Worm (Caenorhabditis elegans) whole organism, L4 larva: ENCODE measurements around the gene C07A9.10.

Experiments used
- D1046.2 ChIP-seq: fragments of 200-800 bp; sonication (Bioruptor generic); IDR thresholded peaks from 2 replicates; pipeline ENCODE4 v1.3.6; 2022; ENCODE audit warnings: missing genetic modification characterization, missing compliant biosample characterization
- F10B5.3 ChIP-seq: sonication (generic microtip); optimal IDR thresholded peaks from 2 replicates; lab custom pipeline; 2016; ENCODE audit warnings: mild to moderate bottlenecking, missing genetic modification characterization, missing compliant biosample characterization
- F26F4.8 ChIP-seq: fragments of 200-800 bp; sonication (Bioruptor generic); conservative IDR thresholded peaks from 2 replicates; pipeline ENCODE4 v1.3.6; 2022; ENCODE audit warnings: missing genetic modification characterization, missing compliant biosample characterization
- F37D6.2 ChIP-seq: sonication (generic microtip); optimal IDR thresholded peaks from 2 replicates; lab custom pipeline; 2016; ENCODE audit warnings: mild to moderate bottlenecking, missing genetic modification characterization, missing compliant biosample characterization
- F44E2.7 ChIP-seq: fragments of 200-800 bp; sonication (Bioruptor generic); IDR thresholded peaks from 2 replicates; pipeline ENCODE4 v2.1.2; 2022; ENCODE audit warnings: missing genetic modification characterization, missing compliant biosample characterization
- F49E8.2 ChIP-seq: sonication (generic microtip); optimal IDR thresholded peaks from 2 replicates; lab custom pipeline; 2016; ENCODE audit warnings: missing compliant biosample characterization, mild to moderate bottlenecking, missing genetic modification characterization, borderline replicate concordance
- Y48G9A.11 ChIP-seq: fragments of 200-800 bp; sonication (Bioruptor generic); IDR thresholded peaks from 2 replicates; pipeline ENCODE4 v1.3.6; 2022; ENCODE audit warnings: missing genetic modification reagents, missing genetic modification characterization, missing compliant biosample characterization
- ZK337.2 ChIP-seq: fragments of 200-800 bp; sonication (Bioruptor generic); IDR thresholded peaks from 2 replicates; pipeline ENCODE4 v1.3.6; 2022; ENCODE audit warnings: missing genetic modification reagents, missing genetic modification characterization, missing compliant biosample characterization
- aha-1 ChIP-seq: fragments of 150-350 bp; peaks from one replicate; lab custom pipeline; 2014; ENCODE audit warnings: missing biosample characterization, missing genetic modification characterization
- ama-1 ChIP-seq: fragments of 150-350 bp; optimal IDR thresholded peaks from 2 replicates; lab custom pipeline; 2014; ENCODE audit warnings: inconsistent platforms, mixed read lengths
- attf-4 ChIP-seq: sonication (generic microtip); optimal IDR thresholded peaks from 3 replicates; lab custom pipeline; 2017; ENCODE audit warnings: missing biosample characterization, missing genetic modification characterization
- ceh-20 ChIP-seq: fragments of 200-800 bp; sonication (Bioruptor generic); IDR thresholded peaks from 2 replicates; pipeline ENCODE4 v1.3.6; 2022; ENCODE audit warnings: missing genetic modification reagents, missing genetic modification characterization, missing compliant biosample characterization
- ceh-28 ChIP-seq: fragments of 150-350 bp; optimal IDR thresholded peaks from 2 replicates; lab custom pipeline; 2014; ENCODE audit warnings: missing biosample characterization, missing genetic modification reagents, missing genetic modification characterization
- ces-1 ChIP-seq: fragments of 150-350 bp; sonication (generic microtip); optimal IDR thresholded peaks from 4 replicates; lab custom pipeline; 2014; ENCODE audit warnings: missing biosample characterization, missing genetic modification reagents, missing genetic modification characterization
- daf-16 ChIP-seq, 3 experiments: sonication (generic microtip); optimal IDR thresholded peaks; 2 replicates each; lab custom pipeline; 2016 to 2017; ENCODE audit warnings: missing genetic modification characterization in 3 of 3, missing genetic modification reagents in 3 of 3, mild to moderate bottlenecking in 2 of 3, missing compliant biosample characterization in 2 of 3, missing biosample characterization in 1 of 3, moderate library complexity in 1 of 3
- dmd-9 ChIP-seq: fragments of 200-800 bp; sonication (Bioruptor generic); IDR thresholded peaks from 2 replicates; pipeline ENCODE4 v1.3.6; 2022; ENCODE audit warnings: missing genetic modification reagents, missing genetic modification characterization, missing compliant biosample characterization
- dpl-1 ChIP-seq: fragments of 150-350 bp; optimal IDR thresholded peaks from 2 replicates; lab custom pipeline; 2014; ENCODE audit warnings: missing biosample characterization, missing genetic modification reagents, missing genetic modification characterization
- duxl-1 ChIP-seq: sonication (generic microtip); optimal IDR thresholded peaks from 2 replicates; lab custom pipeline; 2016; ENCODE audit warnings: mild to moderate bottlenecking, missing genetic modification characterization, moderate library complexity, missing compliant biosample characterization; ENCODE audit not compliant: poor library complexity
- egl-27 ChIP-seq: sonication (generic microtip); optimal IDR thresholded peaks from 3 replicates; lab custom pipeline; 2017; ENCODE audit warnings: missing biosample characterization, missing genetic modification reagents, missing genetic modification characterization
- egl-43 ChIP-seq: fragments of 200-800 bp; sonication (Bioruptor generic); IDR thresholded peaks from 2 replicates; pipeline ENCODE4 v1.3.6; 2022; ENCODE audit warnings: missing genetic modification reagents, missing genetic modification characterization, missing compliant biosample characterization
- hif-1 ChIP-seq, 2 experiments: sonication (generic microtip); optimal IDR thresholded peaks; 2 replicates each; lab custom pipeline; 2016 to 2017; ENCODE audit warnings: missing compliant biosample characterization in 2 of 2, missing genetic modification characterization in 2 of 2, missing genetic modification reagents in 2 of 2, missing genotype in 2 of 2, mild to moderate bottlenecking in 1 of 2
- hlh-11 ChIP-seq: fragments of 200-800 bp; sonication (Bioruptor generic); optimal IDR thresholded peaks from 2 replicates; lab custom pipeline; 2018; ENCODE audit warnings: mild to moderate bottlenecking, missing genetic modification characterization, missing compliant biosample characterization
- hmg-1.1 ChIP-seq: fragments of 200-800 bp; sonication (Bioruptor generic); IDR thresholded peaks from 2 replicates; pipeline ENCODE4 v1.3.6; 2022; ENCODE audit warnings: missing genetic modification reagents, missing genetic modification characterization, missing compliant biosample characterization
- jun-1 ChIP-seq: fragments of 150-350 bp; optimal IDR thresholded peaks from 2 replicates; lab custom pipeline; 2014; ENCODE audit warnings: missing biosample characterization, missing genetic modification reagents, missing genetic modification characterization
- lin-1 ChIP-seq: fragments of 200-800 bp; sonication (Bioruptor generic); IDR thresholded peaks from 2 replicates; pipeline ENCODE4 v1.3.6; 2022; ENCODE audit warnings: missing genetic modification reagents, missing genetic modification characterization, missing compliant biosample characterization
- lin-15B ChIP-seq: fragments of 150-350 bp; sonication (generic microtip); optimal IDR thresholded peaks from 3 replicates; lab custom pipeline; 2014; ENCODE audit warnings: missing biosample characterization, missing genetic modification characterization
- lir-3 ChIP-seq: sonication (generic microtip); optimal IDR thresholded peaks from 2 replicates; lab custom pipeline; 2016; ENCODE audit warnings: mild to moderate bottlenecking, missing genetic modification characterization, missing compliant biosample characterization
- lsy-2 ChIP-seq, 2 experiments: fragments of 150-350 bp in 1 of 2; sonication (generic microtip) in 1 of 2; optimal IDR thresholded peaks; 2 replicates each; lab custom pipeline; 2014 to 2017; ENCODE audit warnings: missing biosample characterization in 2 of 2, missing genetic modification characterization in 2 of 2
- madf-5 ChIP-seq, 2 experiments: fragments of 200-800 bp; sonication (Bioruptor generic); IDR thresholded peaks; 2 replicates each; pipeline ENCODE4 v1.3.6; 2022; ENCODE audit warnings: missing compliant biosample characterization in 2 of 2, missing genetic modification characterization in 2 of 2
- madf-9 ChIP-seq: fragments of 200-800 bp; sonication (Bioruptor generic); conservative IDR thresholded peaks from 2 replicates; pipeline ENCODE4 v1.3.6; 2022; ENCODE audit warnings: missing genetic modification reagents, missing genetic modification characterization, missing compliant biosample characterization
- mdl-1 ChIP-seq, 2 experiments: fragments of 150-350 bp in 1 of 2; sonication (generic microtip) in 1 of 2; optimal IDR thresholded peaks; 2 replicates each; lab custom pipeline; 2014 to 2017; ENCODE audit warnings: missing biosample characterization in 2 of 2, missing genetic modification characterization in 2 of 2
- mxl-2 ChIP-seq: fragments of 200-800 bp; sonication (Bioruptor generic); conservative IDR thresholded peaks from 2 replicates; pipeline ENCODE4 v1.3.6; 2022; ENCODE audit warnings: missing genetic modification reagents, missing genetic modification characterization, missing compliant biosample characterization
- mxl-3 ChIP-seq: fragments of 200-800 bp; sonication (Bioruptor generic); optimal IDR thresholded peaks from 2 replicates; lab custom pipeline; 2018; ENCODE audit warnings: mild to moderate bottlenecking, missing genetic modification characterization, missing compliant biosample characterization
- nhr-10 ChIP-seq: fragments of 150-350 bp; optimal IDR thresholded peaks from 2 replicates; lab custom pipeline; 2014; ENCODE audit warnings: missing biosample characterization, missing genetic modification characterization
- nhr-102 ChIP-seq: sonication (generic microtip); optimal IDR thresholded peaks from 2 replicates; lab custom pipeline; 2016; ENCODE audit warnings: mild to moderate bottlenecking, missing genetic modification characterization, moderate library complexity, missing compliant biosample characterization
- nhr-111 ChIP-seq: fragments of 200-800 bp; sonication (Bioruptor generic); optimal IDR thresholded peaks from 2 replicates; lab custom pipeline; 2018; ENCODE audit warnings: mild to moderate bottlenecking, missing genetic modification characterization, missing compliant biosample characterization
- nhr-237 ChIP-seq: sonication (generic microtip); optimal IDR thresholded peaks from 2 replicates; lab custom pipeline; 2017; ENCODE audit warnings: missing biosample characterization, missing genetic modification characterization
- nhr-41 ChIP-seq: fragments of 200-800 bp; sonication (Bioruptor generic); IDR thresholded peaks from 2 replicates; pipeline ENCODE4 v1.3.6; 2022; ENCODE audit warnings: missing genetic modification reagents, missing genetic modification characterization, missing compliant biosample characterization
- nhr-6 ChIP-seq: fragments of 150-350 bp; optimal IDR thresholded peaks from 2 replicates; lab custom pipeline; 2014; ENCODE audit warnings: missing biosample characterization, missing genetic modification characterization
- pha-4 ChIP-seq, 2 experiments: fragments of 150-350 bp in 1 of 2; fragments of 200-800 bp in 1 of 2; sonication (Bioruptor generic) in 1 of 2; IDR thresholded peaks in 1 of 2; optimal IDR thresholded peaks in 1 of 2; 2 replicates each; pipeline versions ENCODE4 v1.3.6 to Lab custom; 2014 to 2022; ENCODE audit warnings: missing genetic modification characterization in 2 of 2, missing genetic modification reagents in 2 of 2, missing biosample characterization in 1 of 2, missing compliant biosample characterization in 1 of 2
- rbr-2 ChIP-seq: sonication (generic microtip); optimal IDR thresholded peaks from 2 replicates; lab custom pipeline; 2016; ENCODE audit warnings: missing genotype, missing genetic modification characterization, missing compliant biosample characterization
- saeg-2 ChIP-seq: fragments of 200-800 bp; sonication (Bioruptor generic); IDR thresholded peaks from 2 replicates; pipeline ENCODE4 v1.3.6; 2022; ENCODE audit warnings: missing genetic modification reagents, missing genetic modification characterization, missing compliant biosample characterization
- set-16 ChIP-seq: fragments of 200-800 bp; sonication (Bioruptor generic); IDR thresholded peaks from 2 replicates; pipeline ENCODE4 v1.3.6; 2022; ENCODE audit warnings: missing genetic modification reagents, missing genetic modification characterization, missing compliant biosample characterization
- snpc-4 ChIP-seq: fragments of 150-350 bp; optimal IDR thresholded peaks from 2 replicates; lab custom pipeline; 2014; ENCODE audit warnings: missing biosample characterization, missing genetic modification characterization
- spr-1 ChIP-seq: sonication (generic microtip); optimal IDR thresholded peaks from 2 replicates; lab custom pipeline; 2016; ENCODE audit warnings: mild to moderate bottlenecking, missing genetic modification characterization, missing compliant biosample characterization
- unc-39 ChIP-seq: sonication (generic microtip); optimal IDR thresholded peaks from 2 replicates; lab custom pipeline; 2017; ENCODE audit warnings: missing biosample characterization, missing genetic modification characterization
- vab-7 ChIP-seq: fragments of 200-800 bp; sonication (Bioruptor generic); IDR thresholded peaks from 2 replicates; pipeline ENCODE4 v1.3.6; 2022; ENCODE audit warnings: missing genetic modification reagents, missing genetic modification characterization, missing compliant biosample characterization
- zag-1 ChIP-seq: fragments of 150-350 bp; optimal IDR thresholded peaks from 2 replicates; lab custom pipeline; 2014; ENCODE audit warnings: missing biosample characterization, missing genetic modification characterization
- zfp-2 ChIP-seq: sonication (generic microtip); optimal IDR thresholded peaks from 2 replicates; lab custom pipeline; 2016; ENCODE audit warnings: mild to moderate bottlenecking, missing genetic modification characterization, missing compliant biosample characterization
- zip-11 ChIP-seq: fragments of 200-800 bp; sonication (Bioruptor generic); IDR thresholded peaks from 2 replicates; pipeline ENCODE4 v1.3.6; 2022; ENCODE audit warnings: missing genetic modification characterization, missing compliant biosample characterization
- zip-2 ChIP-seq: fragments of 150-350 bp; optimal IDR thresholded peaks from 2 replicates; lab custom pipeline; 2014; ENCODE audit warnings: missing biosample characterization, missing genetic modification characterization
- ztf-7 ChIP-seq: fragments of 150-350 bp; optimal IDR thresholded peaks from 2 replicates; lab custom pipeline; 2014; ENCODE audit warnings: missing biosample characterization, missing genetic modification characterization

The C07A9.10 gene

ce11 chrIII:9666668-9667067, 19.2 kb downstream of the C07A9.10 start (continued):
- TF ChIP-seq daf-16 (GFP tag; optimal IDR thresholded peaks at IDR 0.05; lab: Kevin White, UChicago) (no peak), daf-16 (tag; optimal IDR thresholded peaks at IDR 0.05; lab: Kevin White, UChicago) (peak; percentile 18), jun-1 (tag; lab: Kevin White, UChicago) (no peak), F49E8.2 (tag; lab: Kevin White, UChicago) (no peak), Y48G9A.11 (no peak), attf-4 (tag; lab: Kevin White, UChicago) (no peak), zip-11 (GFP tag; lab: Robert Waterston, UW) (no peak), zfp-2 (no peak), mxl-3 (GFP tag; lab: Kevin White, UChicago) (peak; percentile 57), hlh-11 (tag; lab: Kevin White, UChicago) (no peak), F10B5.3 (tag; lab: Kevin White, UChicago) (no peak), ama-1 (lab: Kevin White, UChicago) (no peak), unc-39 (tag; lab: Kevin White, UChicago) (no peak), duxl-1 (tag; lab: Kevin White, UChicago) (no peak), egl-27 (tag; lab: Kevin White, UChicago) (no peak), lin-15B (no peak), mxl-2 (GFP tag; lab: Robert Waterston, UW) (no peak), ces-1 (GFP tag; lab: Kevin White, UChicago) (no peak), nhr-102 (tag; lab: Kevin White, UChicago) (no peak), spr-1 (tag; lab: Kevin White, UChicago) (no peak), lin-1 (GFP tag; lab: Robert Waterston, UW) (no peak), nhr-237 (tag; lab: Kevin White, UChicago) (no peak), ZK337.2 (GFP tag; lab: Robert Waterston, UW) (no peak), ceh-28 (no peak), F44E2.7 (GFP tag; lab: Robert Waterston, UW) (no peak), nhr-111 (GFP tag; lab: Kevin White, UChicago) (no peak), zag-1 (no peak), zip-2 (tag; lab: Kevin White, UChicago) (no peak), F37D6.2 (tag; lab: Kevin White, UChicago) (no peak), ztf-7 (no peak), madf-5 (GFP tag; IDR thresholded peaks at IDR 0.05; lab: Robert Waterston, UW) (no peak), F26F4.8 (GFP tag; lab: Robert Waterston, UW) (no peak), egl-43 (GFP tag; lab: Robert Waterston, UW) (no peak), mdl-1 (tag; optimal IDR thresholded peaks at IDR 0.05; lab: Kevin White, UChicago) (peak in 1 of 2 experiments; percentile 63), nhr-10 (tag; lab: Kevin White, UChicago) (no peak), dpl-1 (GFP tag; lab: Kevin White, UChicago) (no peak), vab-7 (no peak), hmg-1.1 (0 out of 2 replicates have a peak, but pooled peaks have one; percentile 19), snpc-4 (no peak), lir-3 (tag; lab: Kevin White, UChicago) (no peak), madf-9 (no peak), hif-1 (tag; optimal IDR thresholded peaks at IDR 0.05; lab: Kevin White, UChicago) (no peak), lsy-2 (tag; optimal IDR thresholded peaks at IDR 0.05; lab: Kevin White, UChicago) (no peak), D1046.2 (GFP tag; lab: Robert Waterston, UW) (no peak), aha-1 (tag; lab: Kevin White, UChicago) (peak; percentile 22), rbr-2 (tag; lab: Kevin White, UChicago) (no peak), nhr-6 (peak; percentile 16), set-16 (GFP tag; lab: Robert Waterston, UW) (no peak), nhr-41 (GFP tag; lab: Robert Waterston, UW) (no peak), dmd-9 (no peak), pha-4 (GFP tag; IDR thresholded peaks at IDR 0.05; lab: Robert Waterston, UW) (no peak), pha-4 (tag; optimal IDR thresholded peaks at IDR 0.05; lab: Kevin White, UChicago) (no peak), ceh-20 (GFP tag; lab: Robert Waterston, UW) (no peak), saeg-2 (GFP tag; lab: Robert Waterston, UW) (no peak)
